Worm (Caenorhabditis elegans) whole organism, L1 larva: ENCODE data around the gene F46B6.9.

Experiments used
- nhr-11 ChIP-seq: fragments of 150-350 bp; optimal IDR thresholded peaks from 2 replicates; lab custom pipeline; 2014; ENCODE audit warnings: missing biosample characterization, missing genetic modification characterization
- skn-1 ChIP-seq: fragments of 150-350 bp; optimal IDR thresholded peaks from 2 replicates; lab custom pipeline; 2014; ENCODE audit warnings: missing biosample characterization, missing genetic modification characterization

DNA sequence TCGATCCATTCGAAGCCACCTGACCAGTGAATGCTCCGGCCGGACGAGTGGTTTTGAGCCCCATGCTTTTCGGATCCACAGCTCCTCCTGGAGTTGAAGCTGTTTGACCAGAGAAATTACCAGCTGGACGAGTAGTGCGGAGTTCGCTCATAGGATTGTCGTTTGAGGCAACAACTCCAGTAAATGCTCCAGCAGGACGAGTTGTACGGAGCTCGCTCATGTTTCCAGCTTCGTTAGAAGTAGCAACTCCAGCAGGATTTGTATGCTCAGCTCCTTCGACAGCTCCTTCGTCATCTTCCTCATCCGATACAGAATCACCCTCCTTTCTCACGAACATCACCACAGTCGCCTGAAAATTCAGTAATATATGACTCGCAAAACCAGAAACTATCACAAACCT is 43.1 kb upstream of the F46B6.9 start:
- TF ChIP-seq nhr-11 (tag; lab: Kevin White, UChicago) (no peak), skn-1 (tag; lab: Kevin White, UChicago) (no peak)
